Worm (Caenorhabditis elegans) whole organism, L4 larva: ENCODE data around the gene fbxc-53.

Source experiments
- D1046.2 ChIP-seq: fragments of 200-800 bp; sonication (Bioruptor generic); IDR thresholded peaks from 2 replicates; pipeline ENCODE4 v1.3.6; 2022; ENCODE audit warnings: missing genetic modification characterization, missing compliant biosample characterization
- R02D3.7 ChIP-seq: fragments of 150-350 bp; sonication (generic microtip); optimal IDR thresholded peaks from 3 replicates; lab custom pipeline; 2014; ENCODE audit warnings: missing biosample characterization, missing genetic modification characterization
- T26A8.4 ChIP-seq: fragments of 200-800 bp; sonication (Bioruptor generic); IDR thresholded peaks from 2 replicates; pipeline ENCODE4 v1.3.6; 2022; ENCODE audit warnings: missing genetic modification characterization, missing compliant biosample characterization
- Y48G9A.11 ChIP-seq: fragments of 200-800 bp; sonication (Bioruptor generic); IDR thresholded peaks from 2 replicates; pipeline ENCODE4 v1.3.6; 2022; ENCODE audit warnings: missing genetic modification reagents, missing genetic modification characterization, missing compliant biosample characterization
- Y5F2A.4 ChIP-seq: fragments of 200-800 bp; sonication (Bioruptor generic); optimal IDR thresholded peaks from 2 replicates; lab custom pipeline; 2018; ENCODE audit warnings: mild to moderate bottlenecking, missing genetic modification characterization, missing compliant biosample characterization
- aha-1 ChIP-seq: fragments of 150-350 bp; peaks from one replicate; lab custom pipeline; 2014; ENCODE audit warnings: missing biosample characterization, missing genetic modification characterization
- aly-2 ChIP-seq: sonication (generic microtip); optimal IDR thresholded peaks from 2 replicates; lab custom pipeline; 2018; ENCODE audit warnings: missing biosample characterization, missing genetic modification characterization
- ama-1 ChIP-seq: fragments of 150-350 bp; optimal IDR thresholded peaks from 2 replicates; lab custom pipeline; 2014; ENCODE audit warnings: inconsistent platforms, mixed read lengths
- ceh-20 ChIP-seq: fragments of 200-800 bp; sonication (Bioruptor generic); IDR thresholded peaks from 2 replicates; pipeline ENCODE4 v1.3.6; 2022; ENCODE audit warnings: missing genetic modification reagents, missing genetic modification characterization, missing compliant biosample characterization
- ceh-44 ChIP-seq: fragments of 200-800 bp; sonication (Bioruptor generic); IDR thresholded peaks from 2 replicates; pipeline ENCODE4 v1.3.6; 2022; ENCODE audit warnings: missing genetic modification reagents, missing genetic modification characterization, missing compliant biosample characterization
- ceh-82 ChIP-seq: sonication (generic microtip); optimal IDR thresholded peaks from 2 replicates; lab custom pipeline; 2017; ENCODE audit warnings: missing biosample characterization, missing genetic modification characterization
- daf-8 ChIP-seq: fragments of 200-800 bp; sonication (Bioruptor generic); IDR thresholded peaks from 2 replicates; pipeline ENCODE4 v1.3.6; 2022; ENCODE audit warnings: missing genetic modification characterization, missing compliant biosample characterization
- egl-43 ChIP-seq: fragments of 200-800 bp; sonication (Bioruptor generic); IDR thresholded peaks from 2 replicates; pipeline ENCODE4 v1.3.6; 2022; ENCODE audit warnings: missing genetic modification reagents, missing genetic modification characterization, missing compliant biosample characterization
- lim-7 ChIP-seq: fragments of 200-800 bp; sonication (Bioruptor generic); IDR thresholded peaks from 2 replicates; pipeline ENCODE4 v1.3.6; 2022; ENCODE audit warnings: missing genetic modification characterization, missing compliant biosample characterization
- lin-15B ChIP-seq: fragments of 150-350 bp; sonication (generic microtip); optimal IDR thresholded peaks from 3 replicates; lab custom pipeline; 2014; ENCODE audit warnings: missing biosample characterization, missing genetic modification characterization
- lin-38 ChIP-seq: fragments of 200-800 bp; sonication (Bioruptor generic); IDR thresholded peaks from 2 replicates; pipeline ENCODE4 v1.3.6; 2022; ENCODE audit warnings: missing genetic modification reagents, missing genetic modification characterization, missing compliant biosample characterization
- lin-39 ChIP-seq: fragments of 150-350 bp; optimal IDR thresholded peaks from 2 replicates; lab custom pipeline; 2014; ENCODE audit warnings: missing biosample characterization, missing genetic modification reagents, missing genetic modification characterization
- mdt-29 ChIP-seq: fragments of 200-800 bp; sonication (Bioruptor generic); IDR thresholded peaks from 2 replicates; pipeline ENCODE4 v1.3.6; 2022; ENCODE audit warnings: missing genetic modification reagents, missing genetic modification characterization, missing compliant biosample characterization
- nhr-237 ChIP-seq: sonication (generic microtip); optimal IDR thresholded peaks from 2 replicates; lab custom pipeline; 2017; ENCODE audit warnings: missing biosample characterization, missing genetic modification characterization
- nhr-25 ChIP-seq: sonication (generic microtip); optimal IDR thresholded peaks from 2 replicates; lab custom pipeline; 2017; ENCODE audit warnings: missing genetic modification characterization, mild to moderate bottlenecking, missing compliant biosample characterization, antibody characterized with exemption, moderate library complexity, borderline replicate concordance; ENCODE audit not compliant: insufficient read depth
- nhr-76 ChIP-seq: fragments of 150-350 bp; optimal IDR thresholded peaks from 2 replicates; lab custom pipeline; 2014; ENCODE audit warnings: missing biosample characterization, missing genetic modification characterization
- nhr-77 ChIP-seq: fragments of 150-350 bp; optimal IDR thresholded peaks from 2 replicates; lab custom pipeline; 2014; ENCODE audit warnings: missing biosample characterization, missing genetic modification characterization
- sdz-12 ChIP-seq: fragments of 200-800 bp; sonication (Bioruptor generic); optimal IDR thresholded peaks from 2 replicates; lab custom pipeline; 2018; ENCODE audit warnings: mild to moderate bottlenecking, missing genetic modification characterization, missing compliant biosample characterization
- skn-1 ChIP-seq: fragments of 150-350 bp; optimal IDR thresholded peaks from 2 replicates; lab custom pipeline; 2014; ENCODE audit warnings: missing biosample characterization, missing genetic modification characterization
- spr-1 ChIP-seq: sonication (generic microtip); optimal IDR thresholded peaks from 2 replicates; lab custom pipeline; 2016; ENCODE audit warnings: mild to moderate bottlenecking, missing genetic modification characterization, missing compliant biosample characterization
- spr-3 ChIP-seq: fragments of 200-800 bp; sonication (Bioruptor generic); optimal IDR thresholded peaks from 2 replicates; lab custom pipeline; 2018; ENCODE audit warnings: mild to moderate bottlenecking, missing genetic modification characterization, missing compliant biosample characterization
- unc-62 ChIP-seq, 3 experiments: fragments of 150-350 bp in 1 of 3; sonication (generic microtip); optimal IDR thresholded peaks in 2 of 3; peaks in 1 of 3; 1 replicate in 1 of 3; 2 replicates in 2 of 3; lab custom pipeline; 2014 to 2017; ENCODE audit warnings: missing biosample characterization in 3 of 3, missing genetic modification characterization in 3 of 3, missing genetic modification reagents in 3 of 3, missing genotype in 1 of 3
- vab-7 ChIP-seq: fragments of 200-800 bp; sonication (Bioruptor generic); IDR thresholded peaks from 2 replicates; pipeline ENCODE4 v1.3.6; 2022; ENCODE audit warnings: missing genetic modification reagents, missing genetic modification characterization, missing compliant biosample characterization
- zag-1 ChIP-seq: fragments of 150-350 bp; optimal IDR thresholded peaks from 2 replicates; lab custom pipeline; 2014; ENCODE audit warnings: missing biosample characterization, missing genetic modification characterization
- zfp-2 ChIP-seq: sonication (generic microtip); optimal IDR thresholded peaks from 2 replicates; lab custom pipeline; 2016; ENCODE audit warnings: mild to moderate bottlenecking, missing genetic modification characterization, missing compliant biosample characterization
- ztf-11 ChIP-seq: fragments of 150-350 bp; optimal IDR thresholded peaks from 2 replicates; lab custom pipeline; 2014; ENCODE audit warnings: missing biosample characterization, missing genetic modification characterization

Gene fbxc-53

ce11 chrII:3673493-3673892, 37.6 kb upstream of the fbxc-53 start, which contains the start of gene sea-1:
TSS of gene sea-1 (minus strand) at chrII:3673593.
- no peak for TF ChIP-seq ama-1 (lab: Kevin White, UChicago)
- no peak for TF ChIP-seq egl-43 (GFP tag; lab: Robert Waterston, UW)
- no peak for TF ChIP-seq lin-15B (tag; lab: Kevin White, UChicago)
- TF ChIP-seq ceh-20 (GFP tag; lab: Robert Waterston, UW) = no peak
- TF ChIP-seq ceh-44 = no peak
- no peak for TF ChIP-seq spr-3 (GFP tag; lab: Kevin White, UChicago)
- TF ChIP-seq daf-8 (GFP tag; lab: Robert Waterston, UW) = no peak
- no peak for TF ChIP-seq spr-1 (tag; lab: Kevin White, UChicago)
- TF ChIP-seq T26A8.4 (GFP tag; lab: Robert Waterston, UW) = no peak
- no peak for TF ChIP-seq ceh-82 (tag; lab: Kevin White, UChicago)

- no peak for TF ChIP-seq zag-1 (tag; lab: Kevin White, UChicago)
Measured at ce11 chrII:3675176-3675575, 35.9 kb upstream of the fbxc-53 start, which contains the start of gene F19B10.2. TSS of gene F19B10.2 (plus strand) at chrII:3675476.

DNA sequence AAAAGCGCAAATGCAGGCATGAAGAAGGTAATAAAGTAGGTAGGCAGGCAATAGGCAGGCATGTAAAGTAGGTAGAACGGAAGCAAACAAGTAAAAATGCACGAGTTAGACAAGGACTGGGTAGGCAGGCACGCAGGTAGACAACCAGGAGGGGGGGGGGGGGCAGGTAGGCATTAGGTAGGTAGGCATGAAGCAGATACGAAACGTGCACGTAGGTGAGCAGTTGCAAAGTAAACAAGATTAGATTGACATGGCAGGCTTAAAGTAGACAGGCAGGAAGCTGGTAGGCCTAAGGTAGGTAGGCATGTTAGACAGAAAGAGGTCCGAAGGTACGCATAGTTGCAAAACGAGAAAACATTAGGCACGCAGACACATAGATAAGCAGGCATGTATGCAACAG, 32.1 kb upstream of the fbxc-53 start:
- TF ChIP-seq unc-62 (GFP tag; optimal IDR thresholded peaks at IDR 0.05 in 1 of 2; lab: Kevin White, UChicago) (peak in 1 of 2 experiments; percentile 92), unc-62 (tag; optimal IDR thresholded peaks at IDR 0.05; lab: Kevin White, UChicago) (no peak), lin-38 (GFP tag; lab: Robert Waterston, UW) (no peak), Y48G9A.11 (no peak), lim-7 (GFP tag; lab: Robert Waterston, UW) (no peak), nhr-237 (tag; lab: Kevin White, UChicago) (no peak), sdz-12 (GFP tag; lab: Kevin White, UChicago) (no peak), Y5F2A.4 (GFP tag; lab: Kevin White, UChicago) (no peak)

DNA sequence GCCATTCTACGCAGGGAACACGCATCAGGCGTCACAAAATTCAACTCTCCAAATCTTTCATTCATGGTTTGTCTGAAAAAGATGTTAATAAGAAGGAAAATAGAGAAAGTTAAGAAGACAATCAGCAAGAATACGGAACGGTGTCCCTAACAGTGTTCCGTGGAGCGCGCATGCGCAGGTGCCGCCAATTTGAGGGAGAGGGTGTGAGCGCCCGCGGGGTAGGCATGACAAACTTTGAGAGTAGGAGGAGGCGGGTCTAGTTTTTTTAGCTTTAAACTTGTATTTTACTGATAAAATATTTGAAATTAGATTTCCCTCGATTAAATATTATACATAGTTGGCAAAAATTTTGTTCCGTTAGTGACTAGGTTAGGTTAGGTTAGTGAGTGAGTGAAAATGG, 30.7 kb upstream of the fbxc-53 start:
- no peak for TF ChIP-seq nhr-25 (tag; lab: Kevin White, UChicago)
- TF ChIP-seq R02D3.7 (tag; lab: Kevin White, UChicago) = no peak
- TF ChIP-seq mdt-29 (GFP tag; lab: Robert Waterston, UW) = no peak
- TF ChIP-seq nhr-237 (tag; lab: Kevin White, UChicago) = no peak
- no peak for TF ChIP-seq lin-39 (tag; lab: Kevin White, UChicago)
- no peak for TF ChIP-seq skn-1 (tag; lab: Kevin White, UChicago)
- no peak for TF ChIP-seq spr-1 (tag; lab: Kevin White, UChicago)
- TF ChIP-seq D1046.2 = no peak
- no peak for TF ChIP-seq zfp-2 (tag; lab: Kevin White, UChicago)
- TF ChIP-seq aha-1 (tag; lab: Kevin White, UChicago) = no peak
- no peak for TF ChIP-seq ama-1 (lab: Kevin White, UChicago)
- no peak for TF ChIP-seq nhr-77 (tag; lab: Kevin White, UChicago)
- TF ChIP-seq nhr-76 (tag; lab: Kevin White, UChicago) = no peak

DNA sequence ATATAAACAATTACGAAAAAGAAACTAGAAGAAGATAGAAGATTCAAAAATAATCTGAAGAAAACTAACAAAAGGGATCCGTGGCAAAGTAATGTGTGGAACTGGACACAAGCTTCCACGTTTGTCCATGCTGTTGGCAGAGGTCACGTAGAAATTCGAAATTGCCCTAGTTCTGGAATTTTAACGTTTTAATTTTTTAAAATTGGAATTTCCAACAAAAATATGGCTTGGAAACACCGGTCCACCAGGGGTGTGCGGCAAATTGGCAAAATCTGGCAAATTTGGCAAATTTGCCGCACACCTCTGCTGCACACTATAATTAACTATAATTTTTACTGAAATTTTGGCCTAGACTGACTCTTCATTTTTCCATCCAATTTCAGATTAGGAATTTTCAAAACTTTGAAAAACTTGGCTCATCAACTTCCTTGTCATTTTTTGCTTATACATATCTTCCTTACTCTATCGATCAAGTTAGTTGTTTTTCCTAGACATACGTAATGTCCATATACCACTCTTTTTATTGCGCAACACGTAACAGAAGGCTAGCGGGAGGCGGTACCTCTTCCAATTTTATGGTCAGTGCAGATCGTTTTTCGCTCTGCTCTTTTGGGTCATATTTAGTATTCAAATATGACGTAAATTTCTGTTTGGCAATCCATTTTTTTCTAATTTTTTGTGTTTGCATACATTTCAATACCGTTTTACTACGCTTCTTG, 29.6 kb upstream of the fbxc-53 start, which contains the start of gene F19B10.10:
Gene F19B10.10 (minus strand): TSS at position 51 of the 719 bp plus-strand sequence.
- TF ChIP-seq lin-38 (GFP tag; lab: Robert Waterston, UW) (no peak), vab-7 (GFP tag; lab: Robert Waterston, UW) (no peak), nhr-76 (tag; lab: Kevin White, UChicago) (no peak), aly-2 (tag; lab: Kevin White, UChicago) (no peak), skn-1 (tag; lab: Kevin White, UChicago) (no peak), ztf-11 (tag; lab: Kevin White, UChicago) (no peak)
